Fruit fly (Drosophila melanogaster) whole organism, embryonic: ENCODE measurements around the gene CG6830.

Experiments used
- Ada2b ChIP-seq: fragments of 200-800 bp; sonication (Bioruptor generic); IDR thresholded peaks from 2 replicates; pipeline ENCODE4 v1.3.6; 2022; ENCODE audit warnings: missing biosample characterization, missing genetic modification characterization
- Antp ChIP-seq: fragments of 200-800 bp; sonication (Bioruptor generic); optimal IDR thresholded peaks from 3 replicates; lab custom pipeline; 2016; ENCODE audit warnings: missing biosample characterization, missing genetic modification characterization
- CG1233 ChIP-seq: fragments of 200-800 bp; sonication (Bioruptor generic); optimal IDR thresholded peaks from 4 replicates; lab custom pipeline; 2018; ENCODE audit warnings: missing biosample characterization, mild to moderate bottlenecking, missing genetic modification characterization
- CG13287 ChIP-seq: fragments of 200-800 bp; sonication (Bioruptor generic); IDR thresholded peaks from 2 replicates; pipeline ENCODE4 v1.3.6; 2022; ENCODE audit warnings: missing biosample characterization, missing genetic modification characterization; ENCODE audit not compliant: partially characterized antibody
- CG15601 ChIP-seq: fragments of 200-800 bp; sonication (Bioruptor generic); optimal IDR thresholded peaks from 3 replicates; lab custom pipeline; 2019; ENCODE audit warnings: missing biosample characterization, mild to moderate bottlenecking, missing genetic modification characterization, moderate library complexity
- CG17912 ChIP-seq: fragments of 200-800 bp; sonication (Bioruptor generic); optimal IDR thresholded peaks from 2 replicates; lab custom pipeline; 2018; ENCODE audit warnings: missing biosample characterization, mild to moderate bottlenecking, missing genetic modification characterization
- CG32772 ChIP-seq: fragments of 200-800 bp; sonication (Bioruptor generic); IDR thresholded peaks from 2 replicates; pipeline ENCODE4 v1.3.6; 2022; ENCODE audit warnings: missing biosample characterization, missing genetic modification characterization
- CG34376 ChIP-seq: fragments of 200-800 bp; sonication (Bioruptor generic); optimal IDR thresholded peaks from 2 replicates; lab custom pipeline; 2018; ENCODE audit warnings: missing biosample characterization, mild to moderate bottlenecking, missing genetic modification characterization
- CG3838 ChIP-seq: fragments of 200-800 bp; sonication (Bioruptor generic); optimal IDR thresholded peaks from 3 replicates; lab custom pipeline; 2016; ENCODE audit warnings: missing biosample characterization, missing genetic modification characterization
- CG4730 ChIP-seq: fragments of 200-800 bp; sonication (Bioruptor generic); IDR thresholded peaks from 2 replicates; pipeline ENCODE4 v1.3.6; 2022; ENCODE audit warnings: missing biosample characterization, missing genetic modification characterization
- CG7271 ChIP-seq: fragments of 200-800 bp; sonication (Bioruptor generic); optimal IDR thresholded peaks from 2 replicates; lab custom pipeline; 2018; ENCODE audit warnings: missing biosample characterization, mild to moderate bottlenecking, missing genetic modification characterization, moderate library complexity
- CG8290 ChIP-seq, 3 experiments: fragments of 200-800 bp; sonication (Bioruptor generic); optimal IDR thresholded peaks; 2 replicates each; lab custom pipeline; 2016 to 2019; ENCODE audit warnings: missing biosample characterization in 3 of 3, missing genetic modification characterization in 3 of 3, mild to moderate bottlenecking in 2 of 3, moderate library complexity in 1 of 3
- CG9876 ChIP-seq: fragments of 200-800 bp; sonication (Bioruptor generic); optimal IDR thresholded peaks from 2 replicates; lab custom pipeline; 2016; ENCODE audit warnings: missing biosample characterization, missing genetic modification characterization
- CG9932 ChIP-seq: fragments of 200-800 bp; sonication (Bioruptor generic); IDR thresholded peaks from 2 replicates; pipeline ENCODE4 v1.3.6; 2022; ENCODE audit warnings: missing biosample characterization, missing genetic modification characterization
- Dip2 ChIP-seq: fragments of 200-800 bp; sonication (Bioruptor generic); IDR thresholded peaks from 2 replicates; pipeline ENCODE4 v1.3.6; 2022; ENCODE audit warnings: missing biosample characterization, missing genetic modification characterization
- Drgx ChIP-seq: fragments of 200-800 bp; sonication (Bioruptor generic); IDR thresholded peaks from 2 replicates; pipeline ENCODE4 v1.3.6; 2022; ENCODE audit warnings: missing biosample characterization, missing genetic modification characterization
- ERR ChIP-seq: fragments of 200-800 bp; sonication (Bioruptor generic); optimal IDR thresholded peaks from 2 replicates; lab custom pipeline; 2016; ENCODE audit warnings: missing biosample characterization, missing genetic modification characterization
- Fer2 ChIP-seq: fragments of 200-800 bp; sonication (Bioruptor generic); optimal IDR thresholded peaks from 2 replicates; lab custom pipeline; 2018; ENCODE audit warnings: missing biosample characterization, mild to moderate bottlenecking, missing genetic modification characterization, moderate library complexity
- Fer3 ChIP-seq: fragments of 200-800 bp; sonication (Bioruptor generic); optimal IDR thresholded peaks from 2 replicates; lab custom pipeline; 2018; ENCODE audit warnings: missing biosample characterization, mild to moderate bottlenecking, missing genetic modification characterization, moderate library complexity
- HLH3B ChIP-seq: fragments of 200-800 bp; sonication (Bioruptor generic); IDR thresholded peaks from 2 replicates; pipeline ENCODE4 v1.3.6; 2022; ENCODE audit warnings: missing biosample characterization, missing genetic modification characterization
- Hey ChIP-seq: fragments of 200-800 bp; sonication (Bioruptor generic); optimal IDR thresholded peaks from 3 replicates; lab custom pipeline; 2018; ENCODE audit warnings: missing biosample characterization, mild to moderate bottlenecking, missing genetic modification characterization
- Hmr ChIP-seq: fragments of 200-800 bp; sonication (Bioruptor generic); optimal IDR thresholded peaks from 3 replicates; lab custom pipeline; 2017; ENCODE audit warnings: mild to moderate bottlenecking, missing biosample characterization, missing genetic modification reagents, missing genetic modification characterization
- NC2β ChIP-seq: fragments of 200-800 bp; sonication (Bioruptor generic); optimal IDR thresholded peaks from 2 replicates; lab custom pipeline; 2016; ENCODE audit warnings: missing biosample characterization, missing genetic modification characterization
- Poxn ChIP-seq: fragments of 200-800 bp; sonication (Bioruptor generic); IDR thresholded peaks from 2 replicates; pipeline ENCODE4 v1.3.6; 2022; ENCODE audit warnings: missing biosample characterization, missing genetic modification characterization
- Ravus ChIP-seq: fragments of 200-800 bp; sonication (Bioruptor generic); IDR thresholded peaks from 2 replicates; pipeline ENCODE4 v1.3.6; 2022; ENCODE audit warnings: missing biosample characterization, missing genetic modification characterization
- Ssrp ChIP-seq: fragments of 200-800 bp; sonication (Bioruptor generic); optimal IDR thresholded peaks from 2 replicates; lab custom pipeline; 2018; ENCODE audit warnings: missing biosample characterization, mild to moderate bottlenecking, missing genetic modification characterization, moderate library complexity
- aop ChIP-seq: fragments of 200-800 bp; sonication (Bioruptor generic); IDR thresholded peaks from 2 replicates; pipeline ENCODE4 v1.3.6; 2022; ENCODE audit warnings: missing biosample characterization, missing genetic modification characterization
- bcd ChIP-seq: fragments of 200-800 bp; sonication (Bioruptor generic); optimal IDR thresholded peaks from 2 replicates; lab custom pipeline; 2017; ENCODE audit warnings: missing biosample characterization, mild to moderate bottlenecking, missing genetic modification characterization
- bsh ChIP-seq, 2 experiments: fragments of 200-800 bp; sonication (Bioruptor generic); optimal IDR thresholded peaks; 2 replicates each; lab custom pipeline; 2017 to 2018; ENCODE audit warnings: mild to moderate bottlenecking in 2 of 2, missing biosample characterization in 2 of 2, missing genetic modification characterization in 2 of 2, moderate library complexity in 1 of 2
- chif ChIP-seq, 2 experiments: fragments of 200-800 bp; sonication (Bioruptor generic); optimal IDR thresholded peaks; 3 replicates each; lab custom pipeline; 2016; ENCODE audit warnings: missing biosample characterization in 2 of 2, missing genetic modification characterization in 2 of 2
- chn ChIP-seq: fragments of 200-800 bp; sonication (Bioruptor generic); optimal IDR thresholded peaks from 2 replicates; lab custom pipeline; 2016; ENCODE audit warnings: missing biosample characterization, missing genetic modification characterization
- dmrt99B ChIP-seq: fragments of 200-800 bp; sonication (Bioruptor generic); optimal IDR thresholded peaks from 2 replicates; lab custom pipeline; 2018; ENCODE audit warnings: missing biosample characterization, mild to moderate bottlenecking, missing genetic modification characterization, moderate library complexity
- dysf ChIP-seq: fragments of 200-800 bp; sonication (Bioruptor generic); IDR thresholded peaks from 3 replicates; pipeline ENCODE4 v1.3.6; 2022; ENCODE audit warnings: missing biosample characterization, missing genetic modification characterization
- ems ChIP-seq: fragments of 200-800 bp; sonication (Bioruptor generic); optimal IDR thresholded peaks from 3 replicates; lab custom pipeline; 2016; ENCODE audit warnings: missing biosample characterization, missing genetic modification characterization
- exex ChIP-seq: fragments of 200-800 bp; sonication (Bioruptor generic); optimal IDR thresholded peaks from 4 replicates; lab custom pipeline; 2018; ENCODE audit warnings: missing biosample characterization, mild to moderate bottlenecking, missing genetic modification characterization, moderate library complexity
- fd3F ChIP-seq: fragments of 200-800 bp; sonication (Bioruptor generic); optimal IDR thresholded peaks from 2 replicates; lab custom pipeline; 2018; ENCODE audit warnings: missing biosample characterization, mild to moderate bottlenecking, missing genetic modification characterization, moderate library complexity
- fru ChIP-seq: fragments of >200 bp; optimal IDR thresholded peaks from 2 replicates; lab custom pipeline; 2017
- ftz-f1 ChIP-seq: fragments of 200-800 bp; sonication (Bioruptor generic); optimal IDR thresholded peaks from 2 replicates; lab custom pipeline; 2016; ENCODE audit warnings: missing biosample characterization, missing genetic modification characterization
- gro ChIP-seq: fragments of 200-800 bp; sonication (Bioruptor generic); optimal IDR thresholded peaks from 2 replicates; lab custom pipeline; 2016; ENCODE audit warnings: missing biosample characterization, missing genetic modification characterization
- jing ChIP-seq: fragments of 200-800 bp; sonication (Bioruptor generic); optimal IDR thresholded peaks from 2 replicates; lab custom pipeline; 2018; ENCODE audit warnings: missing biosample characterization, mild to moderate bottlenecking, missing genetic modification characterization
- mirr ChIP-seq: fragments of 200-800 bp; sonication (Bioruptor generic); optimal IDR thresholded peaks from 3 replicates; lab custom pipeline; 2018; ENCODE audit warnings: missing biosample characterization, mild to moderate bottlenecking, missing genetic modification characterization
- nerfin-1 ChIP-seq: fragments of 200-800 bp; sonication (Bioruptor generic); optimal IDR thresholded peaks from 3 replicates; lab custom pipeline; 2019; ENCODE audit warnings: missing biosample characterization, mild to moderate bottlenecking, missing genetic modification characterization, moderate library complexity
- pb ChIP-seq: fragments of 200-800 bp; sonication (Bioruptor generic); optimal IDR thresholded peaks from 3 replicates; lab custom pipeline; 2016; ENCODE audit warnings: missing biosample characterization, missing genetic modification characterization
- pzg ChIP-seq: fragments of 200-800 bp; sonication (Bioruptor generic); optimal IDR thresholded peaks from 3 replicates; lab custom pipeline; 2018; ENCODE audit warnings: missing biosample characterization, mild to moderate bottlenecking, missing genetic modification characterization, moderate library complexity
- sens-2 ChIP-seq: fragments of 200-800 bp; sonication (Bioruptor generic); IDR thresholded peaks from 2 replicates; pipeline ENCODE4 v1.3.6; 2022; ENCODE audit warnings: missing biosample characterization, missing genetic modification characterization
- shn ChIP-seq: fragments of 200-800 bp; sonication (Bioruptor generic); optimal IDR thresholded peaks from 3 replicates; lab custom pipeline; 2016; ENCODE audit warnings: missing biosample characterization, missing genetic modification characterization
- toy ChIP-seq: fragments of 200-800 bp; sonication (Bioruptor generic); IDR thresholded peaks from 2 replicates; pipeline ENCODE4 v1.3.6; 2022; ENCODE audit warnings: missing biosample characterization, missing genetic modification characterization
- tx ChIP-seq: fragments of 200-800 bp; sonication (Bioruptor generic); optimal IDR thresholded peaks from 2 replicates; lab custom pipeline; 2016; ENCODE audit warnings: missing biosample characterization, missing genetic modification characterization
- wdn ChIP-seq: fragments of 200-800 bp; sonication (Bioruptor generic); IDR thresholded peaks from 2 replicates; pipeline ENCODE4 v1.3.6; 2022; ENCODE audit warnings: missing biosample characterization, missing genetic modification characterization

CG6830 gene

dm6 chr3R:11650105-11651039 is 33.8 kb downstream of the CG6830 start, which contains the start of the genes Csk and Elp1 (continued):
- TF ChIP-seq tx (GFP tag; lab: Kevin White, UChicago) (no peak), ftz-f1 (GFP tag; lab: Kevin White, UChicago) (no peak), HLH3B (GFP tag; lab: Robert Waterston, UW) (peak; percentile 52), Hey (no peak), Ada2b (GFP tag; lab: Robert Waterston, UW) (no peak; the same call in 1 of the 2 replicates), CG34376 (GFP tag; lab: Kevin White, UChicago) (peak; percentile 33), mirr (GFP tag; lab: Kevin White, UChicago) (peak; percentile 27), NC2β (GFP tag; lab: Kevin White, UChicago) (no peak), ERR (no peak), exex (peak; percentile 16), aop (GFP tag; lab: Robert Waterston, UW) (no peak), CG1233 (GFP tag; lab: Kevin White, UChicago) (peak; percentile 53), ems (peak; percentile 0), Fer3 (tag; lab: Kevin White, UChicago) (peak; percentile 59), fru (lab: Kevin White, UChicago) (no peak), Antp (peak; percentile 4), wdn (GFP tag; lab: Robert Waterston, UW) (no peak), CG17912 (GFP tag; lab: Kevin White, UChicago) (peak; percentile 12), bsh (GFP tag; optimal IDR thresholded peaks at IDR 0.05; lab: Kevin White, UChicago) (peak in 1 of 2 experiments; percentile 40), Poxn (GFP tag; lab: Robert Waterston, UW) (no peak), CG32772 (GFP tag; lab: Robert Waterston, UW) (no peak), dmrt99B (tag; lab: Kevin White, UChicago) (peak; percentile 42), chn (GFP tag; lab: Kevin White, UChicago) (peak; percentile 5), CG9932 (GFP tag; lab: Robert Waterston, UW) (peak; percentile 69), shn (GFP tag; lab: Kevin White, UChicago) (peak; percentile 14), CG7271 (no peak), CG8290 (GFP tag; optimal IDR thresholded peaks at IDR 0.05; lab: Kevin White, UChicago) (peak; percentile 61), CG8290 (tag; optimal IDR thresholded peaks at IDR 0.05; lab: Kevin White, UChicago) (peak; percentile 29 to 69), Fer2 (peak; percentile 33), pzg (GFP tag; lab: Kevin White, UChicago) (peak; percentile 81), chif (GFP tag; optimal IDR thresholded peaks at IDR 0.05; lab: Kevin White, UChicago) (no peak), bcd (GFP tag; lab: Kevin White, UChicago) (peak; percentile 66), nerfin-1 (peak; percentile 68), fd3F (GFP tag; lab: Kevin White, UChicago) (peak; percentile 19), Drgx (GFP tag; lab: Robert Waterston, UW) (no peak), Hmr (GFP tag; lab: Kevin White, UChicago) (peak; percentile 77), Ravus (GFP tag; lab: Robert Waterston, UW) (no peak), gro (peak; percentile 48), jing (GFP tag; lab: Kevin White, UChicago) (no peak), CG9876 (GFP tag; lab: Kevin White, UChicago) (no peak), CG4730 (GFP tag; lab: Robert Waterston, UW) (no peak), toy (GFP tag; lab: Robert Waterston, UW) (no peak), CG15601 (peak; percentile 64), Dip2 (GFP tag; lab: Robert Waterston, UW) (no peak), pb (GFP tag; lab: Kevin White, UChicago) (no peak), sens-2 (no peak), CG3838 (GFP tag; lab: Kevin White, UChicago) (no peak), CG13287 (GFP tag; lab: Robert Waterston, UW) (no peak; the same call in none of the 2 replicates), dysf (peak; percentile 49; the same call in 2 of the 3 replicates), Ssrp (tag; lab: Kevin White, UChicago) (peak; percentile 56)
